Worm (Caenorhabditis elegans): ENCODE results near the gene math-31.

ce11 chrII:1924459-1924858, 11.8 kb upstream of the math-31 start, which contains the start of gene F52C6.3:
- TF ChIP-seq dao-5 (tag; optimal IDR thresholded peaks at IDR 0.05) (no peak), W03F9.2 (tag; optimal IDR thresholded peaks at IDR 0.05) (no peak)
